Fruit fly (Drosophila melanogaster) whole organism, prepupa: ENCODE results near the gene CG11374.

ENCODE experiments used
- CG10631 ChIP-seq: fragments of 200-800 bp; sonication (Bioruptor generic); optimal IDR thresholded peaks from 2 replicates; lab custom pipeline; 2016; ENCODE audit warnings: missing biosample characterization, missing genetic modification characterization
- CG11902 ChIP-seq: fragments of 200-800 bp; sonication (Bioruptor generic); optimal IDR thresholded peaks from 3 replicates; lab custom pipeline; 2016; ENCODE audit warnings: missing biosample characterization, missing genetic modification characterization
- CG15336 ChIP-seq: fragments of 200-800 bp; sonication (Bioruptor generic); IDR thresholded peaks from 2 replicates; pipeline ENCODE4 v1.3.6; 2022; ENCODE audit warnings: missing biosample characterization, missing genetic modification characterization
- CG3032 ChIP-seq: fragments of 200-800 bp; optimal IDR thresholded peaks from 2 replicates; lab custom pipeline; 2019; ENCODE audit warnings: missing biosample characterization, mild to moderate bottlenecking, missing genetic modification characterization, moderate library complexity
- CG31627 ChIP-seq: fragments of 200-800 bp; sonication (Bioruptor generic); optimal IDR thresholded peaks from 3 replicates; lab custom pipeline; 2016; ENCODE audit warnings: missing biosample characterization, missing genetic modification characterization
- CG34406 ChIP-seq: fragments of 200-800 bp; sonication (Bioruptor generic); optimal IDR thresholded peaks from 3 replicates; lab custom pipeline; 2016; ENCODE audit warnings: missing biosample characterization, missing genetic modification characterization
- CG3919 ChIP-seq: fragments of 200-800 bp; sonication (Bioruptor generic); optimal IDR thresholded peaks from 3 replicates; lab custom pipeline; 2016; ENCODE audit warnings: missing biosample characterization, missing genetic modification characterization
- CG4318 ChIP-seq: fragments of 200-800 bp; sonication (Bioruptor generic); optimal IDR thresholded peaks from 3 replicates; lab custom pipeline; 2017; ENCODE audit warnings: missing biosample characterization, mild to moderate bottlenecking, missing genetic modification characterization
- CG6163 ChIP-seq: fragments of 200-800 bp; sonication (Bioruptor generic); IDR thresholded peaks from 3 replicates; pipeline ENCODE4 v1.3.6; 2022; ENCODE audit warnings: missing biosample characterization, missing genetic modification characterization
- CG6276 ChIP-seq: fragments of 200-800 bp; sonication (Bioruptor generic); optimal IDR thresholded peaks from 2 replicates; lab custom pipeline; 2017; ENCODE audit warnings: missing biosample characterization, mild to moderate bottlenecking, missing genetic modification characterization
- CG6808 ChIP-seq: fragments of 200-800 bp; sonication (Bioruptor generic); optimal IDR thresholded peaks from 3 replicates; lab custom pipeline; 2017; ENCODE audit warnings: missing biosample characterization, missing genetic modification characterization, mild to moderate bottlenecking, moderate library complexity, missing genetic modification reagents
- CG6854 ChIP-seq: fragments of 200-800 bp; sonication (Bioruptor generic); optimal IDR thresholded peaks from 2 replicates; lab custom pipeline; 2017; ENCODE audit warnings: missing biosample characterization, mild to moderate bottlenecking, missing genetic modification characterization
- CG7368 ChIP-seq: fragments of 200-800 bp; sonication (Bioruptor generic); optimal IDR thresholded peaks from 3 replicates; lab custom pipeline; 2016; ENCODE audit warnings: missing biosample characterization, missing genetic modification characterization
- CG8319 ChIP-seq: fragments of 200-800 bp; sonication (Bioruptor generic); optimal IDR thresholded peaks from 3 replicates; lab custom pipeline; 2016; ENCODE audit warnings: missing biosample characterization, missing genetic modification characterization
- CG9139 ChIP-seq: fragments of 200-800 bp; sonication (Bioruptor generic); optimal IDR thresholded peaks from 3 replicates; lab custom pipeline; 2017; ENCODE audit warnings: missing biosample characterization, mild to moderate bottlenecking, missing genetic modification characterization
- Eip75B ChIP-seq: fragments of 200-800 bp; sonication (Bioruptor generic); optimal IDR thresholded peaks from 3 replicates; lab custom pipeline; 2016; ENCODE audit warnings: missing biosample characterization, missing genetic modification characterization
- Eip78C ChIP-seq: fragments of 200-800 bp; sonication (Bioruptor generic); peaks from one replicate; lab custom pipeline; 2016; ENCODE audit warnings: missing biosample characterization, missing genetic modification characterization
- Gug ChIP-seq: fragments of 200-800 bp; sonication (Bioruptor generic); IDR thresholded peaks from 2 replicates; pipeline ENCODE4 v1.3.6; 2022; ENCODE audit warnings: missing biosample characterization, missing genetic modification characterization
- Lpt ChIP-seq: fragments of 200-800 bp; sonication (Bioruptor generic); optimal IDR thresholded peaks from 3 replicates; lab custom pipeline; 2016; ENCODE audit warnings: missing biosample characterization, missing genetic modification characterization
- Met ChIP-seq: fragments of 200-800 bp; sonication (Bioruptor generic); optimal IDR thresholded peaks from 3 replicates; lab custom pipeline; 2016; ENCODE audit warnings: missing biosample characterization, missing genetic modification characterization
- OdsH ChIP-seq: fragments of 200-800 bp; sonication (Bioruptor generic); optimal IDR thresholded peaks from 3 replicates; lab custom pipeline; 2016; ENCODE audit warnings: missing biosample characterization, missing genetic modification characterization
- Smox ChIP-seq: fragments of 200-800 bp; sonication (Bioruptor generic); optimal IDR thresholded peaks from 3 replicates; lab custom pipeline; 2016; ENCODE audit warnings: missing biosample characterization, missing genetic modification characterization
- Sox102F ChIP-seq: fragments of 200-800 bp; sonication (Bioruptor generic); optimal IDR thresholded peaks from 2 replicates; lab custom pipeline; 2016; ENCODE audit warnings: missing biosample characterization, mild to moderate bottlenecking, missing genetic modification characterization
- Sox14 ChIP-seq: fragments of 200-800 bp; sonication (Bioruptor generic); optimal IDR thresholded peaks from 3 replicates; lab custom pipeline; 2016; ENCODE audit warnings: missing biosample characterization, missing genetic modification characterization
- achi ChIP-seq: fragments of 200-800 bp; sonication (Bioruptor generic); optimal IDR thresholded peaks from 3 replicates; lab custom pipeline; 2016; ENCODE audit warnings: missing biosample characterization, missing genetic modification characterization
- cyc ChIP-seq: fragments of 200-800 bp; sonication (Bioruptor generic); optimal IDR thresholded peaks from 3 replicates; lab custom pipeline; 2016; ENCODE audit warnings: missing biosample characterization, missing genetic modification characterization
- dac ChIP-seq: fragments of 200-800 bp; sonication (Bioruptor generic); optimal IDR thresholded peaks from 2 replicates; lab custom pipeline; 2017; ENCODE audit warnings: missing biosample characterization, mild to moderate bottlenecking, missing genetic modification characterization
- esn ChIP-seq: fragments of 200-800 bp; sonication (Bioruptor generic); optimal IDR thresholded peaks from 2 replicates; lab custom pipeline; 2016; ENCODE audit warnings: missing biosample characterization, mild to moderate bottlenecking, missing genetic modification characterization, moderate library complexity
- fkh ChIP-seq: fragments of 200-800 bp; sonication (Bioruptor generic); optimal IDR thresholded peaks from 3 replicates; lab custom pipeline; 2017; ENCODE audit warnings: missing biosample characterization, mild to moderate bottlenecking, missing genetic modification characterization, moderate library complexity
- lz ChIP-seq: fragments of 200-800 bp; sonication (Bioruptor generic); optimal IDR thresholded peaks from 3 replicates; lab custom pipeline; 2016; ENCODE audit warnings: missing biosample characterization, missing genetic modification characterization
- net ChIP-seq: fragments of 200-800 bp; sonication (Bioruptor generic); optimal IDR thresholded peaks from 3 replicates; lab custom pipeline; 2016; ENCODE audit warnings: missing biosample characterization, missing genetic modification characterization
- pdm3 ChIP-seq: fragments of 200-800 bp; sonication (Bioruptor generic); optimal IDR thresholded peaks from 3 replicates; lab custom pipeline; 2016; ENCODE audit warnings: missing biosample characterization, missing genetic modification characterization
- ss ChIP-seq, 2 experiments: fragments of 200-800 bp; sonication (Bioruptor generic); optimal IDR thresholded peaks; 2 replicates in 1 of 2; 3 replicates in 1 of 2; lab custom pipeline; 2017 to 2018; ENCODE audit warnings: mild to moderate bottlenecking in 2 of 2, missing biosample characterization in 2 of 2, missing genetic modification characterization in 2 of 2, moderate library complexity in 1 of 2
- svp ChIP-seq: fragments of 200-800 bp; sonication (Bioruptor generic); peaks from one replicate; lab custom pipeline; 2016; ENCODE audit warnings: missing biosample characterization, missing genetic modification characterization
- topi ChIP-seq: fragments of 200-800 bp; sonication (Bioruptor generic); optimal IDR thresholded peaks from 3 replicates; lab custom pipeline; 2016; ENCODE audit warnings: missing biosample characterization, missing genetic modification characterization

The CG11374 gene

dm6 chr2L:72752-73435 is 3.3 kb upstream of the CG11374 start:
- peak; percentile 20 for TF ChIP-seq net (GFP tag; lab: Kevin White, UChicago)
- TF ChIP-seq cyc, result peak; percentile 35
- TF ChIP-seq Gug (GFP tag; lab: Robert Waterston, UW), result no peak
- TF ChIP-seq svp (GFP tag; lab: Kevin White, UChicago), result peak; percentile 69
- no peak for TF ChIP-seq dac (GFP tag; lab: Kevin White, UChicago)
- TF ChIP-seq CG9139 (GFP tag; lab: Kevin White, UChicago), result no peak
- TF ChIP-seq Eip78C (GFP tag; lab: Kevin White, UChicago), result peak; percentile 59
- peak; percentile 38; the same call in 1 of the 2 replicates for TF ChIP-seq CG15336 (GFP tag; lab: Robert Waterston, UW)
- TF ChIP-seq ss (GFP tag; optimal IDR thresholded peaks at IDR 0.05; lab: Kevin White, UChicago), result peak; percentile 3 to 23
- TF ChIP-seq Sox102F, result peak; percentile 2
- peak; percentile 54 for TF ChIP-seq lz (GFP tag; lab: Kevin White, UChicago)
- no peak for TF ChIP-seq CG7368
- TF ChIP-seq pdm3 (GFP tag; lab: Kevin White, UChicago), result no peak
- peak; percentile 1 for TF ChIP-seq CG10631 (GFP tag; lab: Kevin White, UChicago)
- peak; percentile 90 for TF ChIP-seq achi (GFP tag; lab: Kevin White, UChicago)
- no peak for TF ChIP-seq CG11902 (GFP tag; lab: Kevin White, UChicago)
- peak; percentile 20 for TF ChIP-seq topi (GFP tag; lab: Kevin White, UChicago)
- no peak for TF ChIP-seq Eip75B (GFP tag; lab: Kevin White, UChicago)
- peak; percentile 40 for TF ChIP-seq CG3919 (GFP tag; lab: Kevin White, UChicago)
- no peak for TF ChIP-seq Smox (GFP tag; lab: Kevin White, UChicago)
- peak; percentile 41 for TF ChIP-seq CG3032 (tag; lab: Kevin White, UChicago)
- TF ChIP-seq OdsH (GFP tag; lab: Kevin White, UChicago), result peak; percentile 20
- peak; percentile 0 for TF ChIP-seq Met (GFP tag; lab: Kevin White, UChicago)
- TF ChIP-seq CG31627 (GFP tag; lab: Kevin White, UChicago), result peak; percentile 39
- no peak for TF ChIP-seq CG6808 (GFP tag; lab: Kevin White, UChicago)
- TF ChIP-seq CG6854 (GFP tag; lab: Kevin White, UChicago), result no peak
- no peak for TF ChIP-seq CG34406 (GFP tag; lab: Kevin White, UChicago)
- TF ChIP-seq esn (GFP tag; lab: Kevin White, UChicago), result peak; percentile 14
- TF ChIP-seq CG6276 (GFP tag; lab: Kevin White, UChicago), result no peak
- no peak for TF ChIP-seq Lpt (GFP tag; lab: Kevin White, UChicago)
- peak; percentile 67 for TF ChIP-seq CG6163
- peak; percentile 25 for TF ChIP-seq Sox14 (GFP tag; lab: Kevin White, UChicago)
- TF ChIP-seq, all 60 proteins: peak for 19

- TF ChIP-seq Eip78C (GFP tag; lab: Kevin White, UChicago) (peak; percentile 79), CG8319 (GFP tag; lab: Kevin White, UChicago) (no peak), svp (GFP tag; lab: Kevin White, UChicago) (peak; percentile 79), ss (GFP tag; optimal IDR thresholded peaks at IDR 0.05; lab: Kevin White, UChicago) (peak in 1 of 2 experiments; percentile 18), CG6808 (GFP tag; lab: Kevin White, UChicago) (peak; percentile 12), fkh (peak; percentile 58), CG3032 (tag; lab: Kevin White, UChicago) (no peak), net (GFP tag; lab: Kevin White, UChicago) (no peak)
Observed at dm6 chr2L:73760-74388, 2.3 kb upstream of the CG11374 start.

dm6 chr2L:78828-79227 is 2.7 kb downstream of the CG11374 start:
- TF ChIP-seq CG4318 (GFP tag; lab: Kevin White, UChicago), result no peak
- TF ChIP-seq Eip78C (GFP tag; lab: Kevin White, UChicago), result peak; percentile 69
